Fruit fly (Drosophila melanogaster): ENCODE results near the gene Ac13E.

DNA sequence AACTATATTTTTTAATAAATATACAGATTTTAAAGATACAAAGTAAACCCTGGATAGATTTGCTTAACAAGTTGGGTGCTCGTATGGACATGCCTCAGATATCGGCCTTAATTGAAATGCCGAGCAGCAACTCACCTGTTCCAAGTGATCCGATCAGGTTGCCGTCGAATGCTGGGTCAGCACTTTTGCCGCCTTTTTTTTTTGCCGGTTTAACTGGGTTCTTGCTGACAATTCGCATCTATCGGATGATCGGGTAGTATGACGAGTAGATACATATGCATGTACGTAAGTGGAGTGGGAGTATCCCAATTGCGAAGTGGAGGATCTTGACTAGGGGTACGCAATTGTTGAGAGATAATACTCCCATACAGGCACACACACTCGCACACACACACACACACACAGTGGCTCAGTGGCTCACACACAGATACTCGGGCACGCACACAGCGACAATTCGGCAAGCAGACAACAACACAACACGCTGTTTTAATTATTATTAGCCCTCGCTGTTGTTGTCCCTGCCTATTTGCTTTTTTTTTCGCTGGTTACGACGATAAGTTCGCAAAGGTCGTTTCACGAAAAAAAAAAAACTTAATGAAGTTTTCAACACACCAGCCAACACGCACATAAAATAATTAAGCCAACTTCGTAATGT lies 38.9 kb upstream of the Ac13E start:
- no peak for TF ChIP-seq EcR (GFP tag; optimal IDR thresholded peaks at IDR 0.05)
- TF ChIP-seq usp (GFP tag; optimal IDR thresholded peaks at IDR 0.05): no peak
- peak; percentile 31 for TF ChIP-seq Dll (optimal IDR thresholded peaks at IDR 0.05)
